Worm (Caenorhabditis elegans): ENCODE measurements around the gene ZK813.3.

ZK813.3 gene

DNA sequence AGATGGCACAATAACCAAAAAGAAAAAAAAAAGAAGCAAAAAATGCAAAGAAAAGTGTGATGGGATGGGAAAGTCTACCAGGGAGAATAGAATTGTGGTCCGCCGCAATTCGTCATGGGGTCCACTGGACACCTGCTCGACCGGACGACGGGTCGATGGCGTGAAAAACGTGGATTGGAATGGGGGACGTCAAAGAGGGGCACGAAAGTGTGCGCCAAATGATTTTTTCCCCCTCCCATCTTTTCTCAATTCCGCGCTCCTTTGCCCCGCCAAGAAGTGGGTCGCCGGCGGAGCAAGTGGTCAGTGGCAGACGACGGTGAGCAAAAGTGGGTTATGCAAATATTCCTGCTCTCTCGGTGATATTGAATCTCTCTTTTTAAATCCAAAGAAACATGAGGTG is 26.3 kb downstream of the ZK813.3 start:
- TF ChIP-seq him-1 (tag; optimal IDR thresholded peaks at IDR 0.05) = no peak
- no peak for TF ChIP-seq W03F9.2 (tag; optimal IDR thresholded peaks at IDR 0.05)
- TF ChIP-seq dao-5 (tag; optimal IDR thresholded peaks at IDR 0.05) = no peak

DNA sequence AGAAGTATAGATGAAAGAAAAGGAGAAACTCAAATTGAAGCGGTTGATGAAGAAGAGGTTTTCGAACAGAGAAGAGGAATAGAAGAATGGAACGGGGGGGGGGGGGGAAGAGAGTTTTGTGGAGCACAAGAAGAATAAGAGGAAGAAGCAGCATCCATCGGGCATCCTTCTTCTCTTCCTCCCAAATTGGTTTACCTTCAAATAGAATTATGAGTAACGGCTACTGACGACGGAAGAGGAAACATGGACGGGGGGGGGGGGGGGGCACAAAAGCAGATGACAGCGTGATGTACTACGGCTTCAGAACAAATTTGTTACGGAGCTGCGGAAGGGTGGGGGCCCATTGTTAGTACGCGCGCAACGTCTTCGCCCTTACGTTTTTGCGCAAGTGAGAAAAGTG is 27.7 kb downstream of the ZK813.3 start:
- no peak for TF ChIP-seq him-1 (tag; optimal IDR thresholded peaks at IDR 0.05)

DNA sequence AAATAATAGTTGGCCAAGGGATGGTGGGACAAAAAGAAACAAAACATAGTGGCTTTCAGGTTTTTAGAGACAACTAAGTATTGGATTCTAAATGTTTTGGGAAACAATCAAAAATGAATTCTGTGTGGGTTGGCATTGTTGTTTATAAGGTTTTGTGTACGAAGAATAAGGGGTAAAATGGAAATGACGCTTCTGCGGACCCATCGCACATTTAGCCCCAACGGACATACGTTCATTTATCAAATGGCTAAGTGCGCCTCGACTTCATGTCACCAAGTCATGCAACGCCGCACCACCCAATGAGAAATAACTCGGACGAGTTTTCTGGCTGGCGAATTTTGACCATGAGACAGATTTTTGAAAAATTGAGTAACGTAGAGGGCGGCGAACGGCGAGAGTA is 28.7 kb downstream of the ZK813.3 start:
- no peak for TF ChIP-seq W03F9.2 (tag; optimal IDR thresholded peaks at IDR 0.05)
- no peak for TF ChIP-seq him-1 (tag; optimal IDR thresholded peaks at IDR 0.05)
- no peak for TF ChIP-seq dao-5 (tag; optimal IDR thresholded peaks at IDR 0.05)

DNA sequence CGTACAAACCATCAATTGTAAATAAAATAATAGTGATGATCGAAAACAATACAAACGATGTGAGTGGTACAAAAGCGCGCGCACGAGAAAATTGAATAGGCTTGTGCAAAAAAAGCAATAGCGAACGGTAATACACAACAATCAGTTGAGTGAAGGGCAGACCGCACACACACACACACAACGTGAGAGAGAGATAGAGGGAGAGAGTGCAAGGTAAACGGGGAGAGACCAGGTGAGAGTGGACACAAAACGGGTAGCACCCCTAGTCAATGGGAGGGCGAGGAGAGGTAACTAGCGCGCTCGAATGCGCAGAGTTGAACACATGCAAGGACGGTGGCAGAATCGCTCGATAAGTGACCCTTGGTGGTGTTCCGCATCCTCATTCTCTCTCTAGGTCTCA is 30.6 kb downstream of the ZK813.3 start:
- TF ChIP-seq him-1 (tag; optimal IDR thresholded peaks at IDR 0.05) = no peak
- TF ChIP-seq dao-5 (tag; optimal IDR thresholded peaks at IDR 0.05) = no peak
- no peak for TF ChIP-seq W03F9.2 (tag; optimal IDR thresholded peaks at IDR 0.05)

ce11 chrX:3473793-3474192 is 32.2 kb downstream of the ZK813.3 start:
- TF ChIP-seq W03F9.2 (tag; optimal IDR thresholded peaks at IDR 0.05) = no peak
- TF ChIP-seq dao-5 (tag; optimal IDR thresholded peaks at IDR 0.05) = no peak
- TF ChIP-seq him-1 (tag; optimal IDR thresholded peaks at IDR 0.05) = no peak

DNA sequence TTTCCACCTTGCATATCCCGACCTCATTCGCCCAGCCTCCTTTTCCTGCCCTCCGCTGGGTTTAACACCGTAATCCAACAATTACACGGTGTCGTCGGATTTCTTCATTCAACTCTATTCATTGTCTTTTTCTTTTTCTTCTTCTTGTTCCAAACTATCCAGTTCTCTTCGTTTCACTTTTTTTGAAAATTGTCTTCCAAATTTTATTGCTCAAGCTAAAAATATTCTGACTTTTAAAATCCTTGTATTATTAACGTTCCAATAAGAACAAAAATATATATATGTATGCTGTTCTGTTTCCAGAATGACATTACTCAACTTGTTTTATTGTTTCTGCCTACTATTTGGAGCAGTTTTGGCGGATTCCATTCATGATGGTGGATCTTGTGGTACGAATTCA is 38.3 kb downstream of the ZK813.3 start, which contains the start of gene wrt-6:
Gene wrt-6, plus strand, starts transcription at position 301 of the 400 bp plus-strand sequence.
- TF ChIP-seq W03F9.2 (tag; optimal IDR thresholded peaks at IDR 0.05) = no peak
- TF ChIP-seq him-1 (tag; optimal IDR thresholded peaks at IDR 0.05) = no peak
- no peak for TF ChIP-seq dao-5 (tag; optimal IDR thresholded peaks at IDR 0.05)

DNA sequence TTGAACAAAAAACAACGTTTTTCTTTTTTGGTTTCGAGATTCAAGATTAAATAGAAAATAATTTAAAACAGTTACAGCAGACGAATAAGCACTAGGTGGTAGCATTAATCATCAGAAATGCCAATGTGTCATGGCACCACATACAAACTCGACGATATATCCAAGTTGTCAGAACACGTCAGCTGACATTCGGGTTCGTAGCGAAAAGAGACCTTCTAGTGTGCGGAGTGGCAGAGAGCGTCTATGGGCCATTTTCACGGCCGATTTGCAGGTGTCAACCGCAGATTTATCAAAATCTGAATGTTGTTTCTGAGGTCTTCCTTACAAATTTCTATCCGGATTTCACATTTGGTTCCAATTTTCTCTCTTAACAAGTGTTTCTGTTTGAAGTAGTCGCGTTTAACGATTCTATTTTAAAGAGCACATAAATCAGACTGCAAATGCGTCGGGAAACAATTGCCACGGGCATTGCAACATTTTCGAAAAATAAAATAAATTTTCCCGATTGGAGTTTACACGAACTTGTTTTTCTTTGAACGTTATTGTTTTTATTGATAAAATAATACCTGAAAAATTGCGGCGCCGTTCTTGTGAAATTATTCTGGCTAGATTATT is 46.5 kb downstream of the ZK813.3 start:
- TF ChIP-seq W03F9.2 (tag; optimal IDR thresholded peaks at IDR 0.05) = no peak
- TF ChIP-seq him-1 (tag; optimal IDR thresholded peaks at IDR 0.05) = no peak
- no peak for TF ChIP-seq dao-5 (tag; optimal IDR thresholded peaks at IDR 0.05)

ce11 chrX:3488993-3489392 is 47.4 kb downstream of the ZK813.3 start, which contains the start of gene C12D12.3:
TSS of gene C12D12.3 (plus strand) at chrX:3489293.
- no peak for TF ChIP-seq W03F9.2 (tag; optimal IDR thresholded peaks at IDR 0.05)
- no peak for TF ChIP-seq him-1 (tag; optimal IDR thresholded peaks at IDR 0.05)

All from whole organism, L4/young adult.